Fruit fly (Drosophila melanogaster): ENCODE results near the gene trv.
A peak's percentile ranks its signal among the peaks of the same experiment; 100 is the strongest.

Gene trv

dm6 chr3R:28047172-28047671 lies 20.8 kb downstream of the trv start:
- TF ChIP-seq CG15710 (tag; optimal IDR thresholded peaks at IDR 0.05) (no peak), Snoo (tag; optimal IDR thresholded peaks at IDR 0.05) (no peak), CG10348 (GFP tag; IDR thresholded peaks at IDR 0.05) (no peak), CG8159 (tag; optimal IDR thresholded peaks at IDR 0.05) (no peak), gl (tag; optimal IDR thresholded peaks at IDR 0.05) (no peak), CG8301 (tag; optimal IDR thresholded peaks at IDR 0.05) (no peak), Pif1B (GFP tag; optimal IDR thresholded peaks at IDR 0.05) (no peak), EcR (GFP tag; optimal IDR thresholded peaks at IDR 0.05) (no peak), CG9948 (tag; optimal IDR thresholded peaks at IDR 0.05) (no peak), Ets98B (GFP tag; IDR thresholded peaks at IDR 0.05) (no peak), CG32121 (GFP tag; IDR thresholded peaks at IDR 0.05) (no peak), CG34367 (tag; optimal IDR thresholded peaks at IDR 0.05) (no peak), fd96Ca (GFP tag; IDR thresholded peaks at IDR 0.05) (no peak), CG4496 (GFP tag; IDR thresholded peaks at IDR 0.05) (no peak), CG17806 (tag; optimal IDR thresholded peaks at IDR 0.05) (no peak), CG12605 (GFP tag; IDR thresholded peaks at IDR 0.05) (no peak), rn (GFP tag; IDR thresholded peaks at IDR 0.05) (no peak)

- no peak for TF ChIP-seq rn (GFP tag; IDR thresholded peaks at IDR 0.05)
- TF ChIP-seq CG15710 (tag; optimal IDR thresholded peaks at IDR 0.05) = peak; percentile 24
- no peak for TF ChIP-seq D1 (tag; optimal IDR thresholded peaks at IDR 0.05)
- TF ChIP-seq fd96Ca (GFP tag; IDR thresholded peaks at IDR 0.05) = no peak
- no peak for TF ChIP-seq EcR (GFP tag; optimal IDR thresholded peaks at IDR 0.05)
- TF ChIP-seq CG34367 (tag; optimal IDR thresholded peaks at IDR 0.05) = no peak
- peak; percentile 12 for TF ChIP-seq CG8159 (tag; optimal IDR thresholded peaks at IDR 0.05)
- TF ChIP-seq CG32121 (GFP tag; IDR thresholded peaks at IDR 0.05) = no peak
- TF ChIP-seq CG9948 (tag; optimal IDR thresholded peaks at IDR 0.05) = peak; percentile 33
- TF ChIP-seq CG4496 (GFP tag; IDR thresholded peaks at IDR 0.05) = peak; percentile 56; the same call in 1 of the 3 replicates
- TF ChIP-seq CG8301 (tag; optimal IDR thresholded peaks at IDR 0.05) = peak; percentile 10
- TF ChIP-seq CG17806 (tag; optimal IDR thresholded peaks at IDR 0.05) = peak; percentile 23
- no peak for TF ChIP-seq Pif1A (GFP tag; optimal IDR thresholded peaks at IDR 0.05)
- TF ChIP-seq CG10348 (GFP tag; IDR thresholded peaks at IDR 0.05) = no peak
- peak; percentile 44 for TF ChIP-seq CG14655 (GFP tag; optimal IDR thresholded peaks at IDR 0.05)
These were observed 90.4 kb downstream of the trv start for dm6 chr3R:28116798-28117197.

dm6 chr3R:28118111-28118510 lies 91.7 kb downstream of the trv start:
- TF ChIP-seq CG17806 (tag; optimal IDR thresholded peaks at IDR 0.05) (peak; percentile 14), CG15710 (tag; optimal IDR thresholded peaks at IDR 0.05) (peak; percentile 10), CG32121 (GFP tag; IDR thresholded peaks at IDR 0.05) (no peak), CG9948 (tag; optimal IDR thresholded peaks at IDR 0.05) (peak; percentile 5), CG14655 (GFP tag; optimal IDR thresholded peaks at IDR 0.05) (peak; percentile 5), CG8159 (tag; optimal IDR thresholded peaks at IDR 0.05) (peak; percentile 54), EcR (GFP tag; optimal IDR thresholded peaks at IDR 0.05) (no peak), CG12605 (GFP tag; IDR thresholded peaks at IDR 0.05) (no peak)

DNA sequence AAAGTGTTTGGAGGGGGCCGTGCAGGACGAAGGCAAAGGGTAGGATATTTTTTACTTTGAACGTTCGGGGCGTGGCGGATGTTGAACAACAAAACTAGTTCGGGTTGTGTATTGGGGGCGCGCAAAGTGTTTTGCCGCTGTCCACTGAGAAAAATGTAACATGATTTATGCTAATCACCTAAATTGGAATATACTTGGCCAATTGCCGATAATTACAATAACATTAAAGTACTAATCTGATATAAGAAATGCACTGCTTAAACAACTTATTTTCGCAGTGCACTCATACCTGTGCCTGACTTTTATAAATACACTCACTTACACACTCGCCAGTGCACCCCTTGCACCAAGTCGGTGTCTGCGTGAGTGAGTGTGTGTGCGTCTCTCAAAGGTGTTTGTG lies 99.8 kb downstream of the trv start:
- TF ChIP-seq CG4496 (GFP tag; IDR thresholded peaks at IDR 0.05) (0 out of 3 replicates have a peak, but pooled peaks have one; percentile 43), CG13204 (GFP tag; optimal IDR thresholded peaks at IDR 0.05) (no peak), EcR (GFP tag; optimal IDR thresholded peaks at IDR 0.05) (no peak), Ets98B (GFP tag; IDR thresholded peaks at IDR 0.05) (peak; percentile 22; the same call in 1 of the 2 replicates), CG9948 (tag; optimal IDR thresholded peaks at IDR 0.05) (no peak), Pif1A (GFP tag; optimal IDR thresholded peaks at IDR 0.05) (peak; percentile 9), gl (tag; optimal IDR thresholded peaks at IDR 0.05) (no peak), CG12605 (GFP tag; IDR thresholded peaks at IDR 0.05) (no peak), CG32121 (GFP tag; IDR thresholded peaks at IDR 0.05) (0 out of 2 replicates have a peak, but pooled peaks have one; percentile 17), Snoo (tag; optimal IDR thresholded peaks at IDR 0.05) (no peak), fd96Ca (GFP tag; IDR thresholded peaks at IDR 0.05) (peak; percentile 57; the same call in 1 of the 3 replicates), rn (GFP tag; IDR thresholded peaks at IDR 0.05) (no peak), CG14655 (GFP tag; optimal IDR thresholded peaks at IDR 0.05) (peak; percentile 32), CG8159 (tag; optimal IDR thresholded peaks at IDR 0.05) (no peak), CG15710 (tag; optimal IDR thresholded peaks at IDR 0.05) (no peak), D1 (tag; optimal IDR thresholded peaks at IDR 0.05) (no peak), CG34367 (tag; optimal IDR thresholded peaks at IDR 0.05) (no peak), Pif1B (GFP tag; optimal IDR thresholded peaks at IDR 0.05) (no peak), CG10348 (GFP tag; IDR thresholded peaks at IDR 0.05) (no peak), CG8301 (tag; optimal IDR thresholded peaks at IDR 0.05) (peak; percentile 3), CG17806 (tag; optimal IDR thresholded peaks at IDR 0.05) (no peak)
